Fruit fly (Drosophila melanogaster): ENCODE results near the gene Nup93-1.

Nup93-1 gene

DNA sequence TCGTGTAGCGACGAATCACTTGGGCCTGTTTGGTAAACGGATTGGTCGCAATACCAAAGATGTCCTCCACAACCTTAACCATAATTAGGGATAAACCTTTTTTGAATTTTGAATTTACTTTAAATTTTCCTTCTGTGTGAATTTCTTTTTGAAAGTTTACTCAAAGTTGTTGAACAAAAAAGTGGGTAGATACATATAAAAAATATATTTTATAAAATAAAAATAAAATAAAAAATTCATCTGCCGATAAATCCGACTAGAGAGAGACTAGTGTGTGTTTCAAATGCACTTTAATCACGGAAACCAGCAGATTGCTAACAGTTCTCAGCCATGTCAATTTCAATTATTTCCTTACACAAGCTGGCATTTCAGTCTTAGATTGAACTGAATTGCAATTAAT is 25.1 kb upstream of the Nup93-1 start, which contains the start of gene CG10996:
Gene CG10996, minus strand, starts transcription at position 101 of the 400 bp plus-strand sequence.
- TF ChIP-seq EcR (GFP tag; optimal IDR thresholded peaks at IDR 0.05) (no peak), CG8478 (optimal IDR thresholded peaks at IDR 0.05) (no peak), psq (optimal IDR thresholded peaks at IDR 0.05) (no peak), usp (GFP tag; optimal IDR thresholded peaks at IDR 0.05) (no peak), pan (optimal IDR thresholded peaks at IDR 0.05) (no peak), Dll (optimal IDR thresholded peaks at IDR 0.05) (no peak)

DNA sequence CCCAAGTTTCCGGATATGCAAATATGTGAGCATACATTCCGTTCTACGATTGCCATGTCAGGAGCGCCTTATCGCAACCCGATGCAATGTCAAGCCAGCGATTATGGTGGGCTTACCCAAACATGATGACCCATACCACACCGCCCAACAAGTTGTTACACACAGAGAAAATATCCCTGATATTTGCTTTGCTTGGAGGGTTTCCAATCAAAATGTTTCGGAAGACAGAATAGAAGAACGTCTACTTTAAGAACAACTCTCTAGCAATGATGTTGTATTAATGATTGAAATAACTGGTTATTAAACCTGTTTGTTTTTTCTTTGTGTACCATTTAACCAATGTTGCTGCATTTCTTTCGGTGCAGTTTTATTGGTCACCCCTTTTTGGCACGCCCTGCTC is 21.9 kb upstream of the Nup93-1 start:
- no peak for TF ChIP-seq Dll (optimal IDR thresholded peaks at IDR 0.05)
- no peak for TF ChIP-seq EcR (GFP tag; optimal IDR thresholded peaks at IDR 0.05)
- TF ChIP-seq usp (GFP tag; optimal IDR thresholded peaks at IDR 0.05) = no peak

DNA sequence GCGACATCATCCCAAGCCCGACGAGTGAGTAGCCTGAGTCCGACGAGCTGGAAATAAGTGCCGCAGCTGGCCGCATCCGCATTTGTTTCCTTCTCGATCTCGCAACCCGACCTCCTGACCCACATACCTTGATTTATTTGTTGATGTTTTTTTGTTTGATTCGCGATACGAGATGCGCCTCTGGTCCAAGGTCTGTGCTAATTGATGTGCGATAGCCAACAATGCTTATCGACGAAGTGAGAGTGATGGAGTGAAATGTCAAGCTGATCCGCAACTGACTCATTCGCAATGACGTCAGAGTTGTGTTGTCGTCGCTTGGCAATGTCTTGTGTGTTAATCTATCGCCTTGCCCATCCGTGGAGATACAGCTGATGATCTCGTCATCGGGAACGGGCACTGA is 18.2 kb upstream of the Nup93-1 start:
- TF ChIP-seq CG8478 (optimal IDR thresholded peaks at IDR 0.05) (no peak), Dll (optimal IDR thresholded peaks at IDR 0.05) (no peak), psq (optimal IDR thresholded peaks at IDR 0.05) (no peak), usp (GFP tag; optimal IDR thresholded peaks at IDR 0.05) (no peak), EcR (GFP tag; optimal IDR thresholded peaks at IDR 0.05) (no peak), pan (optimal IDR thresholded peaks at IDR 0.05) (no peak)

DNA sequence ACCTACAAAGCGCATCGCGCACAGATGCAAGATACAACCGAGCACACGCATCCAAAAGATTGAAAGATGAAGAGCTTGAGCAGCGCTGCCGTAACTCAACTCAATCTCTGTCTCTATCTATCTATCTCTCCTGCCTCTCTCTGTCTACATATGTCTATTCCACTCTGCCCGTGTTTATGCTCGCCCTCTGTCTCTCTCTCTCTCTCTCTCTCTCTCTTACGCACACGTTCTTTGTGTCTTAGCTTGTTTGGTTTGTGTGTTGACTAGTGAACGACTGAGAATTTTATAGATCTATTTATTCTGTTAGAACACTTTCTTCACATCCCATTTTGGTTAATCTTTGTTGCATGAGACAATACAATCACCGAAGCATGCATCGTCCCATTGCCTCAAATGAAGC is 17.1 kb upstream of the Nup93-1 start:
- TF ChIP-seq psq (optimal IDR thresholded peaks at IDR 0.05) (no peak), pan (optimal IDR thresholded peaks at IDR 0.05) (no peak)

DNA sequence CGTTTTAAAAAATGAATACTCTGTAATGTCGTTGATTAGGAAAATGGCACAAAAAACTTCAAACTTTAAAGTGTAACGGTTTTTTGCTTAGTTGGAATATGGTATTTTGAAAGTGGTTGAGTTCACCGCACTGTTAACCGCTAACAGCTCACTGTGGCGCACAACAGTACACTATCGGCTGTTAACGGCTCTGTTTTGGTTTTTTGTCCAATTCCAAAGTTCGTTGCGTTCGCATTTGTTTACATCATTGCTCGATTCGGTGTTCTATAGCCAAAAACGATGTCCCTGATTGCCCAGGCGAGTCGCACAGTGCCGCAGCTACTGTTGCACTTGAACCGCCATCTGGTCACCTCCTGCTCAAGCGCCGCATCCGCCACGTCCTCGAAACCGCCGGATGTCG is 11.1 kb upstream of the Nup93-1 start, which contains the start of gene CG11095:
Gene CG11095, plus strand, starts transcription at position 205 of the 400 bp plus-strand sequence.
- no peak for TF ChIP-seq pan (optimal IDR thresholded peaks at IDR 0.05)
- TF ChIP-seq EcR (GFP tag; optimal IDR thresholded peaks at IDR 0.05) = no peak
- TF ChIP-seq Dll (optimal IDR thresholded peaks at IDR 0.05) = no peak
- TF ChIP-seq psq (optimal IDR thresholded peaks at IDR 0.05) = no peak
- no peak for TF ChIP-seq usp (GFP tag; optimal IDR thresholded peaks at IDR 0.05)
- no peak for TF ChIP-seq CG8478 (optimal IDR thresholded peaks at IDR 0.05)

DNA sequence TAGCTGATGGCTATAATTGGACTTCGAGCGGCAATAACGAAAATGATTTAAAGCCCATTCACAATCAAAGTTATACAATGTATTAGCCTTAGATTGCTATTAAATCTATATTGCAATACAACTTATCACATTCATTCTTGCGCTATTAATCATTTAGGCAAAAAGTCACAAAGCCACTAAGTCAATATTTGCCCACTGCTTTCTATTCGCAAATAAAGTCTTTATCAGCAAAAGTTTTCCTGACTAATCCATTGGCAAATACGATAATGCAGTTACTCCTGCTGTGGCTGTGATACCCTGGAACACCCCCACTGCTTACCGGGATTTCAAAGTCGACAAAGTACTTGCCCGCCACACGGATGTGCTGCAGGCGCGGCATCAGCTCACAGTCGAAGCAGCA is 8.6 kb upstream of the Nup93-1 start:
- no peak for TF ChIP-seq CG8478 (optimal IDR thresholded peaks at IDR 0.05)
- TF ChIP-seq usp (GFP tag; optimal IDR thresholded peaks at IDR 0.05) = no peak
- no peak for TF ChIP-seq Dll (optimal IDR thresholded peaks at IDR 0.05)
- no peak for TF ChIP-seq EcR (GFP tag; optimal IDR thresholded peaks at IDR 0.05)
- no peak for TF ChIP-seq psq (optimal IDR thresholded peaks at IDR 0.05)
- TF ChIP-seq pan (optimal IDR thresholded peaks at IDR 0.05) = no peak

DNA sequence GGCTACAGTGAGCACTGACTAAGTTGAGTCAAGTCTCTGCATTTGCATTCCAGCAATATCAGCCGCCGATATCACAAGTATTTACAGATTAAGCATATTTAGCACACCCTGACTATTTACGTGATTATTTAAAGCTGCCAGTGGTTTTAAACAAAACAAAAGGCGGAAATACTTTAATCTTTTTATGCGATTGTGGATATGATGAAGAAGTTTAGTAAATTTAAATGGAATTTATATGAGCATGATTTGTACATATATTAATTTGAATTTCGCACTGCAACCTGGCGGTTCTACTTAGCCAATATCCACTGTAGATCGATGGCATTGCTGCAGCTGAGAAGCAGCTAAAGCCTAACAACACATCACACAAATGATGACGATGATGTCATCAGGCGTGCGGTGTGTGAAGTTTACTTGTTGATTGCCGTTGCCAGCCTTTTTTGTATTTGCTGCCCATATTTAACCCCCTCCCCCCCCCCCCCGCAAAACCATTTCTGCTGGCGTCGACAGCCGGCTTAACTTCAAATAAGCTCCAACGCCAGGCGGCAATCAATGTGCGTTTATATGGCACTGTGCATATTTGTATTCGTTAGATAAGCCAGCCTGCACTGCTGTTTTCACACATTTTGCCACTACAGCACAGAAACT is 7.0 kb upstream of the Nup93-1 start:
- no peak for TF ChIP-seq usp (GFP tag; optimal IDR thresholded peaks at IDR 0.05)

DNA sequence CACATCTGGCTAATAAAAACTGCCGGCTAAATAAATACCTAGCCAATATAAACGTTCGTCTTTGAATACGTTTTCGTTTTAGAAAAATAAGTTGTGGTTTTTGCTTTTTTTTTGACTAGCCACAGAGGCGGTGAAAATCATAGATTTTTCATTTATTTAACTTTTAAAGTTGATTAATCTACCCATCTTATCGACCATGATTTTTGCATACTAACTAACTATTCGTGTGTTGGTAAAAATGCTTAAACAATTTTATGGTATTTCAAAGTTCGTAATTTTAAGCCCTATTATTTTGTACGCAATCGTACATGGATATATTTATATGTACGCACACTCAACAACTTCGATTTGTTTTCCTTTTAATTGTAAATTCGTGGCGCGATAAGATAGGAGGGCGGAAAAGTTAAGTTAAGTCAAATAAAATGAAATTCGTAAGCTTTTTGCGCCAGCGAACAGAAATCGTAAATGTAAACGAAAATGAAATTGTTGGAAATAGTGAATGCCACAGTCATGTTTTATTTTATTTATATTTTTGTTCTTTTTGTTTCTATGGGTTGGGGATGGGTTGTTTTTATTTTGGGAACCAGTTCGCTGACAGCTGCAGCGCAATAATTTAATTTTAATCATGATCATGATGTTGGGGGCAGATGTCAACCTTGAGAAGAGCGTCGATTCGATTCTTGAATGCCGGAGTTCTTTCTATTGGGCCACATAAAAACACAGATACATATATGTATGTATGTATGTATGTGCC is 5.0 kb upstream of the Nup93-1 start:
- no peak for TF ChIP-seq pan (optimal IDR thresholded peaks at IDR 0.05)
- no peak for TF ChIP-seq CG8478 (optimal IDR thresholded peaks at IDR 0.05)
- no peak for TF ChIP-seq usp (GFP tag; optimal IDR thresholded peaks at IDR 0.05)
- no peak for TF ChIP-seq psq (optimal IDR thresholded peaks at IDR 0.05)
- TF ChIP-seq EcR (GFP tag; optimal IDR thresholded peaks at IDR 0.05) = no peak
- TF ChIP-seq Dll (optimal IDR thresholded peaks at IDR 0.05) = no peak

DNA sequence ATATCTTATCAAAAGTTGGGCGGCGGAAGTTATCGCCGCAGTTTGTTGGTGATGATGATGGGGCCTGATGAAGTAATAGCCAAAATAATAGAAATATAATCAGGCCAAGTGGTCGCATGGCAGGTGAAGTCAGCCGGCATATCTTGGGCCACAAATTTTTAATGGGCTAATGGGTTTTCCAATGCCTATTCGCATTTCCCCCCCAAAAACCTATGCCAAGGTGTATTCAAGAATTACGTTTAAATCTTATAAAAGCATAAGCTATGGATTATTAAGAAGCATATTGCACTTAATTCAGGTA is 4.5 kb upstream of the Nup93-1 start:
- TF ChIP-seq pan (optimal IDR thresholded peaks at IDR 0.05) (no peak), usp (GFP tag; optimal IDR thresholded peaks at IDR 0.05) (no peak), Dll (optimal IDR thresholded peaks at IDR 0.05) (no peak), psq (optimal IDR thresholded peaks at IDR 0.05) (no peak), CG8478 (optimal IDR thresholded peaks at IDR 0.05) (no peak), EcR (GFP tag; optimal IDR thresholded peaks at IDR 0.05) (no peak)

DNA sequence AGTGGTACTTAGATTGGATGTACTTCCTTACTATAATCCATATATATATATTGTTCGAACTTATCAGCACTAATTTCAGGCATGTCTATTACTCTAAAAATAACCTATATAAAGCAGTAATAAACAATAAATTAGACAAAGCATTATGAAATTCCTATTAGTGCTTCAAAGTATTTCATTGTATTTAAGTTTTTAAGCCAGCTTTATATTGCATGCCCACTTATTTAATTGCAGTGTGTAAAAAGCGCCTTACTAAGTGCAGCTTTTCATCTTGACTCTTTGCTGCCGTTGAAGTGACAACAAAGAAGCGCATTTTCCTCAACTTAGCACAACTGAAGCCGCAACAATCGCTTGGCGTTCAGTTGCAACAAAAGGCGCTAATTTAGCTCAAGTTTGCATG is 3.8 kb upstream of the Nup93-1 start:
- TF ChIP-seq Dll (optimal IDR thresholded peaks at IDR 0.05) = no peak
- no peak for TF ChIP-seq CG8478 (optimal IDR thresholded peaks at IDR 0.05)
- no peak for TF ChIP-seq usp (GFP tag; optimal IDR thresholded peaks at IDR 0.05)
- TF ChIP-seq psq (optimal IDR thresholded peaks at IDR 0.05) = no peak
- TF ChIP-seq pan (optimal IDR thresholded peaks at IDR 0.05) = no peak
- no peak for TF ChIP-seq EcR (GFP tag; optimal IDR thresholded peaks at IDR 0.05)

DNA sequence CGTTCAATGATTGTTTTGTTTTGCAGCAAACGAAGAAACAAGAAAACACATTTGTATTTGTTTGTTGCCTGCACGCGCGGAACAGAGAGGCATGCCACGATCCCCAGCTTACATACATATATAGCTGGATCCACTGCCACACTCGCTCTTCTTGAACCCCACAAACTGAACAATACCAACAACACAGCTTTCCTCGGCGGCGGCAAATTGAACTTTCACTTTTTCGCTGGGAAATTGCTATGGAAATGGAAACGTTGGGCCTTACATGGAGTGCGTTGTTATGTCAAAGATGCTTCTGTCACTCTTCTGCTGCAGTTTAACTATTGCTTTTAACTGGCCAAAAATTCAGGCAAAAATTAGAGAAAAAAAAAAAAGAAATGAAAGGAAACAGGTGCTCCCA is 2.9 kb upstream of the Nup93-1 start:
- TF ChIP-seq psq (optimal IDR thresholded peaks at IDR 0.05) (no peak), usp (GFP tag; optimal IDR thresholded peaks at IDR 0.05) (no peak), EcR (GFP tag; optimal IDR thresholded peaks at IDR 0.05) (no peak), pan (optimal IDR thresholded peaks at IDR 0.05) (no peak), CG8478 (optimal IDR thresholded peaks at IDR 0.05) (no peak)

DNA sequence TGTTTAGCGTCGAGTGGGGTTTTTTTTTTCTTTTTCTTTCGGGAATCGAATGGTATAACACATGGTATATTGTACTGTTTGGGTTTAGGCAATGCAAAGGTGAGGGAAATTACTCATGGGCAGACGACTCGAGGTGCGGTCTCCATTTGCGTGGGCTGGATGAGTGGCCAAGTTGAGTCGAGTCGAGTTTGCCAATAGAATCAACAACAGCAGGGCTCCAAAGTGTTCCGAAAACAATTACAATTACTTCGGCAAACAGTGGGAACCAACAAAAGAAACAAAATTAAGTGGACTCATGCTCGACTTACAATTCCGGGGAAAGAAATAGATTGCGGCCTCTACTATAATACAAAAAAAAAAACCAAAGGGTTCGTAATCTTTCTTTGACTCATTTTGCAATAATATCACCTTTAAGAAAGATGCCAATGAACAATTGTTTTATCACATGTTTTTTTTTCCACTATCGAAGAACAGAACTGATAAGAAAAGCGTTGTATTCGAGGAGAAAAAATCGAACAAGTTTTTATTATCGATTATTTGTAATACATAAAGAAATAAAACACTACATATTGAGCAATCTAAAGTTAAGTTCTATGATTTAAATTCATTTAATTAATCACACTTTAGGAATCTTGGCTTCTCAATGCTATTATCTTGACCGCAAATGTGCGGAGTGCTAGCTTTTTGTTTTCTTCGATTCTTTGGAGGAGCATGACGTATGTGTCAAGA is 2.2 kb upstream of the Nup93-1 start:
- TF ChIP-seq psq (optimal IDR thresholded peaks at IDR 0.05) (no peak), CG8478 (optimal IDR thresholded peaks at IDR 0.05) (no peak), usp (GFP tag; optimal IDR thresholded peaks at IDR 0.05) (no peak), Dll (optimal IDR thresholded peaks at IDR 0.05) (no peak), EcR (GFP tag; optimal IDR thresholded peaks at IDR 0.05) (no peak), pan (optimal IDR thresholded peaks at IDR 0.05) (no peak)

All from whole organism.